Fruit fly (Drosophila melanogaster) whole organism: ENCODE data around the gene EloB.

Source experiments
- CG8478 ChIP-seq: fragments of >200 bp; optimal IDR thresholded peaks from 2 replicates; lab custom pipeline; 2018; ENCODE audit warnings: inconsistent platforms
- Dll ChIP-seq: fragments of >200 bp; optimal IDR thresholded peaks from 2 replicates; lab custom pipeline; 2017
- EcR ChIP-seq, 2 experiments: fragments of >200 bp; optimal IDR thresholded peaks; 2 replicates each; lab custom pipeline; 2017; ENCODE audit warnings: missing biosample characterization in 2 of 2, missing genetic modification characterization in 2 of 2, missing genetic modification reagents in 2 of 2
- pan ChIP-seq: fragments of >200 bp; optimal IDR thresholded peaks from 2 replicates; lab custom pipeline; 2017
- usp ChIP-seq: fragments of >200 bp; optimal IDR thresholded peaks from 2 replicates; lab custom pipeline; 2017; ENCODE audit warnings: missing biosample characterization, missing genetic modification characterization, mixed read lengths

DNA sequence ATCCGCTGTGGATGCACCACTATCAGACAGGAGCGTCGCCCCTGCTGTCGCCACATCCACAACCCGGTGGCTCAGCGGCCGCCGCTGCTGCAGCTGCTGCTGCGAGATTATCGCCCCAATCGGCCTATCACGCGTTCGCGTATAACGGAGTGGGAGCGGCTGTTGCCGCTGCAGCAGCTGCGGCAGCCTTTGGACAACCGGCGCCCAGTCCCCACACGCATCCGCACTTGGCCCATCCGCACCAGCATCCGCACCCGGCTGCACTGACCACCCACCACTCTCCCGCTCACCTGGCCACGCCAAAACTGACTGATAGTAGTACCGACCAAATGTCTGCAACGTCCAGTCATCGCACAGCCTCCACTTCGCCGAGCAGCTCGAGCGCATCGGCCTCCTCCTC is 46.5 kb upstream of the EloB start:
- no peak for TF ChIP-seq pan
- no peak for TF ChIP-seq usp (GFP tag; lab: Kevin White, UChicago)
- TF ChIP-seq CG8478 (lab: Kevin White, UChicago), result no peak
- no peak for TF ChIP-seq EcR (GFP tag; optimal IDR thresholded peaks at IDR 0.05; lab: Kevin White, UChicago)
- TF ChIP-seq Dll (lab: Kevin White, UChicago), result no peak
